Fruit fly (Drosophila melanogaster) whole organism, embryonic: ENCODE results near the gene holn1.
A peak's percentile ranks its signal among the peaks of the same experiment; 100 is the strongest.

ENCODE experiments used
- Bgb ChIP-seq: fragments of 200-800 bp; sonication (Bioruptor generic); IDR thresholded peaks from 2 replicates; pipeline ENCODE4 v1.3.6; 2022; ENCODE audit warnings: missing biosample characterization, missing genetic modification characterization; ENCODE audit not compliant: partially characterized antibody
- CG10209 ChIP-seq: fragments of 200-800 bp; sonication (Bioruptor generic); optimal IDR thresholded peaks from 3 replicates; lab custom pipeline; 2017; ENCODE audit warnings: missing biosample characterization, mild to moderate bottlenecking, missing genetic modification characterization, missing genetic modification reagents
- CG10543 ChIP-seq: fragments of 200-800 bp; sonication (Bioruptor generic); optimal IDR thresholded peaks from 3 replicates; lab custom pipeline; 2017; ENCODE audit warnings: missing biosample characterization, mild to moderate bottlenecking, missing genetic modification characterization, moderate library complexity
- CG12391 ChIP-seq: fragments of 200-800 bp; sonication (Bioruptor generic); optimal IDR thresholded peaks from 3 replicates; lab custom pipeline; 2018; ENCODE audit warnings: missing biosample characterization, mild to moderate bottlenecking, missing genetic modification characterization, moderate library complexity
- CG13123 ChIP-seq: fragments of 200-800 bp; sonication (Bioruptor generic); optimal IDR thresholded peaks from 2 replicates; lab custom pipeline; 2016; ENCODE audit warnings: missing biosample characterization, missing genetic modification characterization
- CG13287 ChIP-seq: fragments of 200-800 bp; sonication (Bioruptor generic); IDR thresholded peaks from 2 replicates; pipeline ENCODE4 v1.3.6; 2022; ENCODE audit warnings: missing biosample characterization, missing genetic modification characterization; ENCODE audit not compliant: partially characterized antibody
- CG14710 ChIP-seq: fragments of 200-800 bp; sonication (Bioruptor generic); optimal IDR thresholded peaks from 3 replicates; lab custom pipeline; 2019; ENCODE audit warnings: missing biosample characterization, mild to moderate bottlenecking, missing genetic modification characterization, moderate library complexity
- CG1602 ChIP-seq: fragments of 200-800 bp; sonication (Bioruptor generic); optimal IDR thresholded peaks from 3 replicates; lab custom pipeline; 2016; ENCODE audit warnings: missing biosample characterization, missing genetic modification characterization
- CG16815 ChIP-seq: fragments of 200-800 bp; sonication (Bioruptor generic); optimal IDR thresholded peaks from 3 replicates; lab custom pipeline; 2017; ENCODE audit warnings: missing biosample characterization, mild to moderate bottlenecking, missing genetic modification characterization
- CG3163 ChIP-seq: fragments of 200-800 bp; sonication (Bioruptor generic); optimal IDR thresholded peaks from 3 replicates; lab custom pipeline; 2016; ENCODE audit warnings: missing biosample characterization, missing genetic modification characterization
- CG6654 ChIP-seq: fragments of 200-800 bp; sonication (Bioruptor generic); optimal IDR thresholded peaks from 2 replicates; lab custom pipeline; 2017; ENCODE audit warnings: missing biosample characterization, mild to moderate bottlenecking, missing genetic modification characterization
- CG7839 ChIP-seq: fragments of 200-800 bp; sonication (Bioruptor generic); optimal IDR thresholded peaks from 3 replicates; lab custom pipeline; 2018; ENCODE audit warnings: missing biosample characterization, mild to moderate bottlenecking, missing genetic modification characterization, moderate library complexity
- CG7928 ChIP-seq: fragments of 200-800 bp; sonication (Bioruptor generic); optimal IDR thresholded peaks from 2 replicates; lab custom pipeline; 2017; ENCODE audit warnings: missing biosample characterization, mild to moderate bottlenecking, missing genetic modification characterization
- CG7963 ChIP-seq: fragments of 200-800 bp; sonication (Bioruptor generic); IDR thresholded peaks from 3 replicates; pipeline ENCODE4 v1.3.6; 2022; ENCODE audit warnings: missing biosample characterization, missing genetic modification characterization; ENCODE audit not compliant: partially characterized antibody
- CG8359 ChIP-seq: fragments of 200-800 bp; sonication (Bioruptor generic); optimal IDR thresholded peaks from 2 replicates; lab custom pipeline; 2017; ENCODE audit warnings: missing biosample characterization, mild to moderate bottlenecking, missing genetic modification characterization, borderline replicate concordance
- CTCF ChIP-seq: fragments of 200-800 bp; sonication (Bioruptor generic); optimal IDR thresholded peaks from 2 replicates; lab custom pipeline; 2017; ENCODE audit warnings: missing biosample characterization, mild to moderate bottlenecking, missing genetic modification characterization, moderate library complexity
- Deaf1 ChIP-seq: fragments of 200-800 bp; optimal IDR thresholded peaks from 3 replicates; lab custom pipeline; 2019; ENCODE audit warnings: missing biosample characterization, mild to moderate bottlenecking, missing genetic modification characterization, moderate library complexity
- Dll ChIP-seq: fragments of 200-800 bp; sonication (Bioruptor generic); IDR thresholded peaks from 4 replicates; pipeline ENCODE4 v1.3.6; 2022; ENCODE audit warnings: missing biosample characterization, missing genetic modification characterization; ENCODE audit not compliant: partially characterized antibody
- Dp ChIP-seq: fragments of 200-800 bp; sonication (Bioruptor generic); optimal IDR thresholded peaks from 2 replicates; lab custom pipeline; 2018; ENCODE audit warnings: missing biosample characterization, mild to moderate bottlenecking, missing genetic modification characterization, moderate library complexity
- HLH4C ChIP-seq: fragments of 200-800 bp; sonication (Bioruptor generic); IDR thresholded peaks from 3 replicates; pipeline ENCODE4 v1.3.6; 2022; ENCODE audit warnings: missing biosample characterization, missing genetic modification characterization; ENCODE audit not compliant: partially characterized antibody
- Kr ChIP-seq: fragments of 200-800 bp; sonication (Bioruptor generic); optimal IDR thresholded peaks from 2 replicates; lab custom pipeline; 2017; ENCODE audit warnings: missing biosample characterization, mild to moderate bottlenecking, missing genetic modification characterization
- MBD-R2 ChIP-seq: fragments of 200-800 bp; sonication (Bioruptor generic); IDR thresholded peaks from 2 replicates; pipeline ENCODE4 v1.3.6; 2022; ENCODE audit warnings: missing biosample characterization, missing genetic modification characterization
- Med ChIP-seq: fragments of 200-800 bp; sonication (Bioruptor generic); peaks from one replicate; lab custom pipeline; 2016; ENCODE audit warnings: missing biosample characterization, missing genetic modification characterization, mild to moderate bottlenecking, inconsistent platforms, moderate library complexity
- Mes4 ChIP-seq: fragments of 200-800 bp; sonication (Bioruptor generic); optimal IDR thresholded peaks from 2 replicates; lab custom pipeline; 2016; ENCODE audit warnings: missing biosample characterization, missing genetic modification characterization
- Myb ChIP-seq: fragments of 200-800 bp; sonication (Bioruptor generic); optimal IDR thresholded peaks from 2 replicates; lab custom pipeline; 2016; ENCODE audit warnings: missing biosample characterization, missing genetic modification characterization
- Nf-YB ChIP-seq: fragments of 200-800 bp; sonication (Bioruptor generic); optimal IDR thresholded peaks from 3 replicates; lab custom pipeline; 2019; ENCODE audit warnings: missing biosample characterization, mild to moderate bottlenecking, missing genetic modification characterization, moderate library complexity
- Opbp ChIP-seq: fragments of 200-800 bp; sonication (Bioruptor generic); IDR thresholded peaks from 3 replicates; pipeline ENCODE4 v1.3.6; 2022; ENCODE audit warnings: missing biosample characterization, missing genetic modification characterization; ENCODE audit not compliant: partially characterized antibody
- Poxn ChIP-seq: fragments of 200-800 bp; sonication (Bioruptor generic); IDR thresholded peaks from 2 replicates; pipeline ENCODE4 v1.3.6; 2022; ENCODE audit warnings: missing biosample characterization, missing genetic modification characterization
- Taf1 ChIP-seq: fragments of 200-800 bp; sonication (Bioruptor generic); IDR thresholded peaks from 2 replicates; pipeline ENCODE4 v1.3.6; 2022; ENCODE audit warnings: missing biosample characterization, missing genetic modification characterization
- ase ChIP-seq: fragments of 200-800 bp; sonication (Bioruptor generic); IDR thresholded peaks from 3 replicates; pipeline ENCODE4 v1.3.6; 2022; ENCODE audit warnings: missing biosample characterization, missing genetic modification characterization
- cad ChIP-seq: fragments of >200 bp; optimal IDR thresholded peaks from 2 replicates; lab custom pipeline; 2017; ENCODE audit warnings: missing biosample characterization, missing genetic modification characterization
- caup ChIP-seq: fragments of 200-800 bp; sonication (Bioruptor generic); optimal IDR thresholded peaks from 3 replicates; lab custom pipeline; 2017; ENCODE audit warnings: missing biosample characterization, mild to moderate bottlenecking, missing genetic modification characterization, moderate library complexity; ENCODE audit not compliant: severe bottlenecking
- chn ChIP-seq: fragments of 200-800 bp; sonication (Bioruptor generic); optimal IDR thresholded peaks from 2 replicates; lab custom pipeline; 2016; ENCODE audit warnings: missing biosample characterization, missing genetic modification characterization
- emc ChIP-seq: fragments of 200-800 bp; sonication (Bioruptor generic); optimal IDR thresholded peaks from 2 replicates; lab custom pipeline; 2016; ENCODE audit warnings: missing biosample characterization, missing genetic modification characterization
- fru ChIP-seq: fragments of >200 bp; optimal IDR thresholded peaks from 2 replicates; lab custom pipeline; 2017
- gt ChIP-seq: fragments of 200-800 bp; sonication (Bioruptor generic); IDR thresholded peaks from 2 replicates; pipeline ENCODE4 v1.3.6; 2022; ENCODE audit warnings: missing biosample characterization, missing genetic modification characterization
- hb ChIP-seq: fragments of 200-800 bp; sonication (Bioruptor generic); IDR thresholded peaks from 3 replicates; pipeline ENCODE4 v1.3.6; 2022; ENCODE audit warnings: missing biosample characterization, missing genetic modification characterization; ENCODE audit not compliant: partially characterized antibody
- kah ChIP-seq: fragments of 200-800 bp; sonication (Bioruptor generic); optimal IDR thresholded peaks from 2 replicates; lab custom pipeline; 2018; ENCODE audit warnings: missing biosample characterization, mild to moderate bottlenecking, missing genetic modification characterization
- prd ChIP-seq, 3 experiments: fragments of >200 bp in 2 of 3; fragments of 200-800 bp in 1 of 3; sonication (Bioruptor generic) in 1 of 3; optimal IDR thresholded peaks in 2 of 3; IDR thresholded peaks in 1 of 3; 2 replicates in 2 of 3; 3 replicates in 1 of 3; pipeline versions ENCODE4 v1.3.6 to Lab custom; 2017 to 2022; ENCODE audit warnings: missing biosample characterization in 1 of 3, missing genetic modification characterization in 1 of 3
- pum ChIP-seq: fragments of 200-800 bp; sonication (Bioruptor generic); optimal IDR thresholded peaks from 2 replicates; lab custom pipeline; 2016; ENCODE audit warnings: missing biosample characterization, missing genetic modification characterization
- salm ChIP-seq: fragments of 200-800 bp; sonication (Bioruptor generic); optimal IDR thresholded peaks from 2 replicates; lab custom pipeline; 2018; ENCODE audit warnings: missing biosample characterization, mild to moderate bottlenecking, missing genetic modification characterization
- sens-2 ChIP-seq: fragments of 200-800 bp; sonication (Bioruptor generic); IDR thresholded peaks from 2 replicates; pipeline ENCODE4 v1.3.6; 2022; ENCODE audit warnings: missing biosample characterization, missing genetic modification characterization
- sug ChIP-seq: fragments of 200-800 bp; optimal IDR thresholded peaks from 2 replicates; lab custom pipeline; 2019; ENCODE audit warnings: missing biosample characterization, mild to moderate bottlenecking, missing genetic modification characterization, moderate library complexity
- tgo ChIP-seq: fragments of 200-800 bp; sonication (Bioruptor generic); IDR thresholded peaks from 3 replicates; pipeline ENCODE4 v1.3.6; 2022; ENCODE audit warnings: missing biosample characterization, missing genetic modification characterization
- toy ChIP-seq: fragments of 200-800 bp; sonication (Bioruptor generic); IDR thresholded peaks from 2 replicates; pipeline ENCODE4 v1.3.6; 2022; ENCODE audit warnings: missing biosample characterization, missing genetic modification characterization
- trem ChIP-seq: fragments of 200-800 bp; optimal IDR thresholded peaks from 3 replicates; lab custom pipeline; 2019; ENCODE audit warnings: missing biosample characterization, mild to moderate bottlenecking, missing genetic modification characterization, moderate library complexity
- yki ChIP-seq: fragments of >200 bp; optimal IDR thresholded peaks from 3 replicates; lab custom pipeline; 2018
- z ChIP-seq: fragments of 200-800 bp; sonication (Bioruptor generic); IDR thresholded peaks from 3 replicates; pipeline ENCODE4 v1.3.6; 2022; ENCODE audit warnings: missing biosample characterization, missing genetic modification characterization
- zfh2 ChIP-seq: fragments of 200-800 bp; sonication (Bioruptor generic); optimal IDR thresholded peaks from 2 replicates; lab custom pipeline; 2016; ENCODE audit warnings: missing biosample characterization, missing genetic modification characterization

The holn1 gene

dm6 chr2L:10413251-10414127, 22.3 kb upstream of the holn1 start, which contains the start of the genes CG5355 and Klp31E (continued):
- peak; percentile 84 for TF ChIP-seq CG12391 (tag; lab: Kevin White, UChicago)
- peak; percentile 74 for TF ChIP-seq CG7839
- peak; percentile 64; the same call in 2 of the 3 replicates for TF ChIP-seq tgo (GFP tag; lab: Robert Waterston, UW)
- TF ChIP-seq CG7928: no peak
- TF ChIP-seq CG13123: peak; percentile 2
- no peak for TF ChIP-seq kah (GFP tag; lab: Kevin White, UChicago)
- TF ChIP-seq z (GFP tag; lab: Robert Waterston, UW): no peak
- peak; percentile 31 for TF ChIP-seq CG3163
- peak; percentile 46 for TF ChIP-seq Mes4 (GFP tag; lab: Kevin White, UChicago)
- peak; percentile 80 for TF ChIP-seq Dll (GFP tag; lab: Robert Waterston, UW)
- TF ChIP-seq pum (GFP tag; lab: Kevin White, UChicago): peak; percentile 58
- no peak for TF ChIP-seq yki
- TF ChIP-seq Opbp (GFP tag; lab: Robert Waterston, UW): peak; percentile 71; the same call in 2 of the 3 replicates
- no peak for TF ChIP-seq fru (lab: Kevin White, UChicago)
- peak; percentile 73 for TF ChIP-seq sug (tag; lab: Kevin White, UChicago)
- TF ChIP-seq CG10209 (GFP tag; lab: Kevin White, UChicago): peak; percentile 71
- TF ChIP-seq hb: no peak
- TF ChIP-seq zfh2 (GFP tag; lab: Kevin White, UChicago): peak; percentile 56
- peak; percentile 72 for TF ChIP-seq MBD-R2 (GFP tag; lab: Robert Waterston, UW)
- no peak for TF ChIP-seq gt (GFP tag; lab: Robert Waterston, UW)
- TF ChIP-seq HLH4C (GFP tag; lab: Robert Waterston, UW): peak; percentile 65
- TF ChIP-seq CG13287: peak; percentile 75
- peak; percentile 14 for TF ChIP-seq CG8359 (GFP tag; lab: Kevin White, UChicago)
- TF ChIP-seq prd (optimal IDR thresholded peaks at IDR 0.05; lab: Kevin White, UChicago): no peak
- TF ChIP-seq prd (GFP tag; IDR thresholded peaks at IDR 0.05; lab: Robert Waterston, UW): peak; percentile 73
- TF ChIP-seq Bgb: peak; percentile 63
- TF ChIP-seq emc (GFP tag; lab: Kevin White, UChicago): no peak
- TF ChIP-seq Poxn (GFP tag; lab: Robert Waterston, UW): no peak
- peak; percentile 41 for TF ChIP-seq chn (GFP tag; lab: Kevin White, UChicago)
- TF ChIP-seq Deaf1 (tag; lab: Kevin White, UChicago): no peak
- peak; percentile 72 for TF ChIP-seq CG10543 (GFP tag; lab: Kevin White, UChicago)
- peak; percentile 61 for TF ChIP-seq caup
- no peak for TF ChIP-seq Dp (GFP tag; lab: Kevin White, UChicago)
- no peak for TF ChIP-seq Kr
- TF ChIP-seq salm (tag; lab: Kevin White, UChicago): peak; percentile 37
- TF ChIP-seq toy (GFP tag; lab: Robert Waterston, UW): no peak
- peak; percentile 50 for TF ChIP-seq Nf-YB (GFP tag; lab: Kevin White, UChicago)
- peak; percentile 4; the same call in 1 of the 3 replicates for TF ChIP-seq ase (GFP tag; lab: Robert Waterston, UW)
- TF ChIP-seq sens-2: no peak
- TF ChIP-seq CG7963 (GFP tag; lab: Robert Waterston, UW): peak; percentile 49; the same call in 1 of the 3 replicates
- TF ChIP-seq CG6654 (GFP tag; lab: Kevin White, UChicago): peak; percentile 42
- peak; percentile 84 for TF ChIP-seq Med
- TF ChIP-seq CTCF (GFP tag; lab: Kevin White, UChicago): no peak
- peak; percentile 11 for TF ChIP-seq Myb (GFP tag; lab: Kevin White, UChicago)
- peak; percentile 39 for TF ChIP-seq trem (tag; lab: Kevin White, UChicago)
- peak; percentile 64 for TF ChIP-seq CG16815
- TF ChIP-seq cad (GFP tag; lab: Kevin White, UChicago): no peak
- no peak for TF ChIP-seq Taf1 (GFP tag; lab: Robert Waterston, UW)
- TF ChIP-seq CG14710 (tag; lab: Kevin White, UChicago): peak; percentile 83
- peak; percentile 68 for TF ChIP-seq CG1602 (GFP tag; lab: Kevin White, UChicago)
